Worm (Caenorhabditis elegans): ENCODE data around the gene D1044.7.

- TF ChIP-seq lin-26 (GFP tag; IDR thresholded peaks at IDR 0.05): no peak
- TF ChIP-seq ama-1 (optimal IDR thresholded peaks at IDR 0.05): no peak
- no peak for TF ChIP-seq ama-1 (GFP tag; optimal IDR thresholded peaks at IDR 0.05)
- no peak for TF ChIP-seq die-1 (tag; optimal IDR thresholded peaks at IDR 0.05)
- no peak for TF ChIP-seq Y95B8A.8 (GFP tag; IDR thresholded peaks at IDR 0.05)
Measured at ce11 chrIII:5478011-5478410, 30.6 kb downstream of the D1044.7 start, which contains the start of gene R02F2.10.
